Worm (Caenorhabditis elegans) whole organism, L4 larva: Measurements from ENCODE around the gene ttx-1.

Experiments used
- ZK546.5 ChIP-seq, 2 experiments: sonication (generic microtip); optimal IDR thresholded peaks; 2 replicates each; lab custom pipeline; 2017; ENCODE audit warnings: missing biosample characterization in 2 of 2, missing genetic modification characterization in 2 of 2
- unc-130 ChIP-seq: sonication (generic microtip); optimal IDR thresholded peaks from 2 replicates; lab custom pipeline; 2016; ENCODE audit warnings: missing genetic modification reagents, missing genetic modification characterization, missing compliant biosample characterization

- no peak for TF ChIP-seq unc-130 (GFP tag; lab: Kevin White, UChicago)
- TF ChIP-seq ZK546.5 (tag; optimal IDR thresholded peaks at IDR 0.05; lab: Kevin White, UChicago), result no peak
Measured at ce11 chrV:20087635-20088034, 23.7 kb upstream of the ttx-1 start, which contains the start of gene fre-1.
